Worm (Caenorhabditis elegans): Measurements from ENCODE around the gene Y44A6D.6.

- no peak for TF ChIP-seq aly-2 (tag; optimal IDR thresholded peaks at IDR 0.05)
- TF ChIP-seq egl-27 (tag; optimal IDR thresholded peaks at IDR 0.05), result no peak
- no peak for TF ChIP-seq nhr-10 (tag; optimal IDR thresholded peaks at IDR 0.05)
- TF ChIP-seq nhr-129 (tag; optimal IDR thresholded peaks at IDR 0.05), result no peak
- no peak for TF ChIP-seq lin-11 (tag; optimal IDR thresholded peaks at IDR 0.05)
- TF ChIP-seq ama-1 (optimal IDR thresholded peaks at IDR 0.05), result no peak
- TF ChIP-seq nhr-12 (tag; optimal IDR thresholded peaks at IDR 0.05), result no peak
- no peak for TF ChIP-seq R02D3.7 (tag; optimal IDR thresholded peaks at IDR 0.05)
Measured at ce11 chrV:20861080-20861479, 53.9 kb downstream of the Y44A6D.6 start, which contains the start of gene try-4.
